Fruit fly (Drosophila melanogaster): ENCODE data around the gene CG15022.

- no peak for TF ChIP-seq PHDP (tag; optimal IDR thresholded peaks at IDR 0.05)
- no peak for TF ChIP-seq schlank (tag; optimal IDR thresholded peaks at IDR 0.05)
- TF ChIP-seq CG4328 (GFP tag; optimal IDR thresholded peaks at IDR 0.05), result no peak
- TF ChIP-seq HLH3B (GFP tag; IDR thresholded peaks at IDR 0.05), result no peak
- peak; percentile 38 for TF ChIP-seq sens (GFP tag)
- no peak for TF ChIP-seq kay (GFP tag; optimal IDR thresholded peaks at IDR 0.05)
- TF ChIP-seq Awh (GFP tag; IDR thresholded peaks at IDR 0.05), result 0 out of 2 replicates have a peak, but pooled peaks have one; percentile 7
- no peak for TF ChIP-seq Lpt (GFP tag; optimal IDR thresholded peaks at IDR 0.05)
- TF ChIP-seq az2 (GFP tag; optimal IDR thresholded peaks at IDR 0.05), result no peak
- TF ChIP-seq HHEX (GFP tag; optimal IDR thresholded peaks at IDR 0.05), result no peak
Measured at dm6 chr3L:4463773-4464301, 3.7 kb upstream of the CG15022 start, which contains the start of gene CG15024.
